Fruit fly (Drosophila melanogaster) whole organism, embryonic: Measurements from ENCODE around the gene ATPsynC.

Experiments
- CG10462 ChIP-seq: fragments of 200-800 bp; sonication (Bioruptor generic); optimal IDR thresholded peaks from 2 replicates; lab custom pipeline; 2016; ENCODE audit warnings: missing biosample characterization, missing genetic modification characterization
- CG10543 ChIP-seq: fragments of 200-800 bp; sonication (Bioruptor generic); optimal IDR thresholded peaks from 3 replicates; lab custom pipeline; 2017; ENCODE audit warnings: missing biosample characterization, mild to moderate bottlenecking, missing genetic modification characterization, moderate library complexity
- CG11093 ChIP-seq: fragments of 200-800 bp; sonication (Bioruptor generic); IDR thresholded peaks from 3 replicates; pipeline ENCODE4 v1.3.6; 2022; ENCODE audit warnings: missing biosample characterization, missing genetic modification characterization
- CG12391 ChIP-seq: fragments of 200-800 bp; sonication (Bioruptor generic); optimal IDR thresholded peaks from 3 replicates; lab custom pipeline; 2018; ENCODE audit warnings: missing biosample characterization, mild to moderate bottlenecking, missing genetic modification characterization, moderate library complexity
- CG13296 ChIP-seq: fragments of 200-800 bp; sonication (Bioruptor generic); optimal IDR thresholded peaks from 3 replicates; lab custom pipeline; 2018; ENCODE audit warnings: missing biosample characterization, mild to moderate bottlenecking, missing genetic modification characterization
- CG16779 ChIP-seq: fragments of 200-800 bp; sonication (Bioruptor generic); IDR thresholded peaks from 2 replicates; pipeline ENCODE4 v1.3.6; 2022; ENCODE audit warnings: missing biosample characterization, missing genetic modification characterization
- CG17186 ChIP-seq: fragments of 200-800 bp; sonication (Bioruptor generic); optimal IDR thresholded peaks from 3 replicates; lab custom pipeline; 2017; ENCODE audit warnings: missing biosample characterization, missing genetic modification reagents, missing genetic modification characterization
- CG17912 ChIP-seq: fragments of 200-800 bp; sonication (Bioruptor generic); optimal IDR thresholded peaks from 2 replicates; lab custom pipeline; 2018; ENCODE audit warnings: missing biosample characterization, mild to moderate bottlenecking, missing genetic modification characterization
- CG33213 ChIP-seq: fragments of 200-800 bp; sonication (Bioruptor generic); optimal IDR thresholded peaks from 3 replicates; lab custom pipeline; 2016; ENCODE audit warnings: missing biosample characterization, missing genetic modification characterization
- CG4617 ChIP-seq: fragments of 200-800 bp; sonication (Bioruptor generic); optimal IDR thresholded peaks from 3 replicates; lab custom pipeline; 2016; ENCODE audit warnings: missing biosample characterization, missing genetic modification characterization, borderline replicate concordance
- CG6254 ChIP-seq: fragments of 200-800 bp; sonication (Bioruptor generic); optimal IDR thresholded peaks from 3 replicates; lab custom pipeline; 2017; ENCODE audit warnings: mild to moderate bottlenecking, missing biosample characterization, missing genetic modification reagents, missing genetic modification characterization
- CG8290 ChIP-seq, 3 experiments: fragments of 200-800 bp; sonication (Bioruptor generic); optimal IDR thresholded peaks; 2 replicates each; lab custom pipeline; 2016 to 2019; ENCODE audit warnings: missing biosample characterization in 3 of 3, missing genetic modification characterization in 3 of 3, mild to moderate bottlenecking in 2 of 3, moderate library complexity in 1 of 3
- CG9437 ChIP-seq: fragments of 200-800 bp; sonication (Bioruptor generic); optimal IDR thresholded peaks from 2 replicates; lab custom pipeline; 2018; ENCODE audit warnings: missing biosample characterization, mild to moderate bottlenecking, missing genetic modification characterization
- Deaf1 ChIP-seq: fragments of 200-800 bp; optimal IDR thresholded peaks from 3 replicates; lab custom pipeline; 2019; ENCODE audit warnings: missing biosample characterization, mild to moderate bottlenecking, missing genetic modification characterization, moderate library complexity
- Dek ChIP-seq: fragments of 200-800 bp; sonication (Bioruptor generic); optimal IDR thresholded peaks from 3 replicates; lab custom pipeline; 2019; ENCODE audit warnings: missing biosample characterization, mild to moderate bottlenecking, missing genetic modification characterization, moderate library complexity
- Elba2 ChIP-seq: fragments of 200-800 bp; sonication (Bioruptor generic); optimal IDR thresholded peaks from 3 replicates; lab custom pipeline; 2016; ENCODE audit warnings: missing biosample characterization, missing genetic modification characterization
- Ptx1 ChIP-seq: fragments of 200-800 bp; sonication (Bioruptor generic); IDR thresholded peaks from 2 replicates; pipeline ENCODE4 v1.3.6; 2022; ENCODE audit warnings: missing biosample characterization, missing genetic modification characterization
- Ssrp ChIP-seq: fragments of 200-800 bp; sonication (Bioruptor generic); optimal IDR thresholded peaks from 2 replicates; lab custom pipeline; 2018; ENCODE audit warnings: missing biosample characterization, mild to moderate bottlenecking, missing genetic modification characterization, moderate library complexity
- Usf ChIP-seq: fragments of 200-800 bp; sonication (Bioruptor generic); optimal IDR thresholded peaks from 2 replicates; lab custom pipeline; 2017; ENCODE audit warnings: missing genotype, missing biosample characterization, missing genetic modification characterization
- YL-1 ChIP-seq: fragments of 200-800 bp; sonication (Bioruptor generic); optimal IDR thresholded peaks from 3 replicates; lab custom pipeline; 2017; ENCODE audit warnings: missing biosample characterization, mild to moderate bottlenecking, missing genetic modification characterization
- bigmax ChIP-seq: fragments of 200-800 bp; sonication (Bioruptor generic); optimal IDR thresholded peaks from 2 replicates; lab custom pipeline; 2018; ENCODE audit warnings: missing biosample characterization, mild to moderate bottlenecking, missing genetic modification characterization
- dm ChIP-seq: fragments of 200-800 bp; sonication (Bioruptor generic); optimal IDR thresholded peaks from 3 replicates; lab custom pipeline; 2016; ENCODE audit warnings: missing biosample characterization, missing genetic modification characterization
- dmrt11E ChIP-seq: fragments of 200-800 bp; sonication (Bioruptor generic); optimal IDR thresholded peaks from 3 replicates; lab custom pipeline; 2018; ENCODE audit warnings: missing biosample characterization, mild to moderate bottlenecking, missing genetic modification characterization, moderate library complexity
- dysf ChIP-seq: fragments of 200-800 bp; sonication (Bioruptor generic); IDR thresholded peaks from 3 replicates; pipeline ENCODE4 v1.3.6; 2022; ENCODE audit warnings: missing biosample characterization, missing genetic modification characterization
- ewg ChIP-seq: fragments of 200-800 bp; sonication (Bioruptor generic); optimal IDR thresholded peaks from 3 replicates; lab custom pipeline; 2017; ENCODE audit warnings: mild to moderate bottlenecking, missing biosample characterization, missing genetic modification reagents, missing genetic modification characterization
- exex ChIP-seq: fragments of 200-800 bp; sonication (Bioruptor generic); optimal IDR thresholded peaks from 4 replicates; lab custom pipeline; 2018; ENCODE audit warnings: missing biosample characterization, mild to moderate bottlenecking, missing genetic modification characterization, moderate library complexity
- grau ChIP-seq: fragments of 200-800 bp; optimal IDR thresholded peaks from 3 replicates; lab custom pipeline; 2019; ENCODE audit warnings: missing biosample characterization, mild to moderate bottlenecking, missing genetic modification characterization, moderate library complexity
- kah ChIP-seq: fragments of 200-800 bp; sonication (Bioruptor generic); optimal IDR thresholded peaks from 2 replicates; lab custom pipeline; 2018; ENCODE audit warnings: missing biosample characterization, mild to moderate bottlenecking, missing genetic modification characterization
- ken ChIP-seq: fragments of 200-800 bp; sonication (Bioruptor generic); IDR thresholded peaks from 3 replicates; pipeline ENCODE4 v1.3.6; 2022; ENCODE audit warnings: missing biosample characterization, missing genetic modification characterization
- klu ChIP-seq: fragments of 200-800 bp; sonication (Bioruptor generic); IDR thresholded peaks from 2 replicates; pipeline ENCODE4 v1.3.6; 2022; ENCODE audit warnings: missing biosample characterization, missing genetic modification characterization
- luna ChIP-seq: fragments of 200-800 bp; sonication (Bioruptor generic); optimal IDR thresholded peaks from 2 replicates; lab custom pipeline; 2016; ENCODE audit warnings: missing biosample characterization, missing genetic modification characterization
- mirr ChIP-seq: fragments of 200-800 bp; sonication (Bioruptor generic); optimal IDR thresholded peaks from 3 replicates; lab custom pipeline; 2018; ENCODE audit warnings: missing biosample characterization, mild to moderate bottlenecking, missing genetic modification characterization
- nerfin-1 ChIP-seq: fragments of 200-800 bp; sonication (Bioruptor generic); optimal IDR thresholded peaks from 3 replicates; lab custom pipeline; 2019; ENCODE audit warnings: missing biosample characterization, mild to moderate bottlenecking, missing genetic modification characterization, moderate library complexity
- nmo ChIP-seq: fragments of 200-800 bp; sonication (Bioruptor generic); optimal IDR thresholded peaks from 2 replicates; lab custom pipeline; 2018; ENCODE audit warnings: missing biosample characterization, mild to moderate bottlenecking, missing genetic modification characterization, moderate library complexity
- pzg ChIP-seq: fragments of 200-800 bp; sonication (Bioruptor generic); optimal IDR thresholded peaks from 3 replicates; lab custom pipeline; 2018; ENCODE audit warnings: missing biosample characterization, mild to moderate bottlenecking, missing genetic modification characterization, moderate library complexity
- sd ChIP-seq: fragments of 200-800 bp; sonication (Bioruptor generic); optimal IDR thresholded peaks from 3 replicates; lab custom pipeline; 2018; ENCODE audit warnings: missing biosample characterization, mild to moderate bottlenecking, missing genetic modification characterization, moderate library complexity
- sens ChIP-seq: fragments of 200-800 bp; sonication (Bioruptor generic); peaks from one replicate; lab custom pipeline; 2016; ENCODE audit warnings: missing biosample characterization, missing genetic modification characterization
- sr ChIP-seq: fragments of 200-800 bp; sonication (Bioruptor generic); IDR thresholded peaks from 3 replicates; pipeline ENCODE4 v1.3.6; 2022; ENCODE audit warnings: missing biosample characterization, missing genetic modification characterization
- ssp ChIP-seq: fragments of 200-800 bp; sonication (Bioruptor generic); IDR thresholded peaks from 2 replicates; pipeline ENCODE4 v1.3.6; 2022; ENCODE audit warnings: missing biosample characterization, missing genetic modification characterization
- sug ChIP-seq: fragments of 200-800 bp; optimal IDR thresholded peaks from 2 replicates; lab custom pipeline; 2019; ENCODE audit warnings: missing biosample characterization, mild to moderate bottlenecking, missing genetic modification characterization, moderate library complexity
- tup ChIP-seq: fragments of 200-800 bp; sonication (Bioruptor generic); optimal IDR thresholded peaks from 2 replicates; lab custom pipeline; 2016; ENCODE audit warnings: missing biosample characterization, mild to moderate bottlenecking, missing genetic modification characterization, moderate library complexity
- zfh2 ChIP-seq: fragments of 200-800 bp; sonication (Bioruptor generic); optimal IDR thresholded peaks from 2 replicates; lab custom pipeline; 2016; ENCODE audit warnings: missing biosample characterization, missing genetic modification characterization

ATPsynC gene

DNA sequence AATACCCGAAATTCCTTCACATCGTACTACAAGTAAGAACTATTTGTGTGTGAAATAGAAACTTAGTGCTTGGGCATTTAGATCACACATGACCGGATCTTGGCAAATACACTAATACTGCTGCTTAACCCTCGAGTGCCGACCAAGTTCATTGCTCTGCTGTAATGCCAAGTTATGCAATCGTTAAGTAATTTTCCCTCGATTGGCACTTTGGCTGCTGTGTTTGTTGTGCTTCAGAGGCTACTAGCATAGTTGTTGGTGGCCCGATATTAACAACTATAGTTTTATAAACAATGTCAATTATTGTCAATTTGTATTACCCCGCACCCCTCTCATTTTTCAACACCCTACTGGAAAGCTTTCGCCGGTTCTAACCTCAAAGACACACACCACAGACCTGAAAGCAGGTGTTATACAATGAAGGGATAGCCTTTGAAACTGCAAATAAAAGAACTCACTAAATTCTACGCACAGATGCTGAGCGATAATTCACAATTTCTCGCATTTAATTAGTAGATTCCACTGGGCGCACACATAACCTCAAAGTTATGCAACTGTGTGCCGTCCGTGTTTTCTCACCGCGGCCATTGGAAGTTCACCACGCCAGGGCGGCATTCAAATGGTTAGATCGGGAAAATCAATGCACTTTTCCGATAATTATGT lies 1.1 kb downstream of the ATPsynC start (continued):
- TF ChIP-seq CG16779 (GFP tag; lab: Robert Waterston, UW) (no peak), CG33213 (GFP tag; lab: Kevin White, UChicago) (peak; percentile 17), grau (tag; lab: Kevin White, UChicago) (peak; percentile 22), ewg (GFP tag; lab: Kevin White, UChicago) (no peak), dm (GFP tag; lab: Kevin White, UChicago) (peak; percentile 62), CG17186 (peak; percentile 22), kah (GFP tag; lab: Kevin White, UChicago) (peak; percentile 2), CG6254 (GFP tag; lab: Kevin White, UChicago) (peak; percentile 50), CG10462 (GFP tag; lab: Kevin White, UChicago) (no peak), CG9437 (GFP tag; lab: Kevin White, UChicago) (no peak), Ssrp (no peak), sug (tag; lab: Kevin White, UChicago) (peak; percentile 55), sr (GFP tag; lab: Robert Waterston, UW) (no peak), CG11093 (no peak), Ptx1 (GFP tag; lab: Robert Waterston, UW) (no peak), tup (GFP tag; lab: Kevin White, UChicago) (no peak), bigmax (peak; percentile 100), CG12391 (tag; lab: Kevin White, UChicago) (no peak), luna (GFP tag; lab: Kevin White, UChicago) (no peak), zfh2 (no peak), YL-1 (GFP tag; lab: Kevin White, UChicago) (peak; percentile 96), ssp (GFP tag; lab: Robert Waterston, UW) (no peak), sd (tag; lab: Kevin White, UChicago) (peak; percentile 67), Usf (GFP tag; lab: Kevin White, UChicago) (no peak), Dek (tag; lab: Kevin White, UChicago) (peak; percentile 9), sens (peak; percentile 47), Elba2 (no peak), pzg (peak; percentile 4), CG10543 (GFP tag; lab: Kevin White, UChicago) (peak; percentile 50), CG13296 (peak; percentile 4), nmo (peak; percentile 13), Deaf1 (no peak), ken (GFP tag; lab: Robert Waterston, UW) (no peak), dysf (no peak), klu (GFP tag; lab: Robert Waterston, UW) (no peak), CG8290 (GFP tag; optimal IDR thresholded peaks at IDR 0.05; lab: Kevin White, UChicago) (no peak), CG8290 (tag; optimal IDR thresholded peaks at IDR 0.05; lab: Kevin White, UChicago) (peak in 1 of 2 experiments; percentile 17), CG4617 (GFP tag; lab: Kevin White, UChicago) (peak; percentile 19), nerfin-1 (peak; percentile 89), dmrt11E (tag; lab: Kevin White, UChicago) (no peak), CG17912 (GFP tag; lab: Kevin White, UChicago) (peak; percentile 74), exex (tag; lab: Kevin White, UChicago) (peak; percentile 50), mirr (GFP tag; lab: Kevin White, UChicago) (peak; percentile 18)
